Worm (Caenorhabditis elegans) whole organism, late embryonic: ENCODE data around the gene cap-2.

ENCODE experiments used
- ahr-1 ChIP-seq: sonication (generic microtip); optimal IDR thresholded peaks from 2 replicates; lab custom pipeline; 2016; ENCODE audit warnings: missing genetic modification characterization, missing compliant biosample characterization
- ceh-14 ChIP-seq: sonication (generic microtip); optimal IDR thresholded peaks from 2 replicates; lab custom pipeline; 2016; ENCODE audit warnings: missing genotype, missing genetic modification characterization, missing compliant biosample characterization
- ceh-18 ChIP-seq: sonication (generic microtip); optimal IDR thresholded peaks from 2 replicates; lab custom pipeline; 2016; ENCODE audit warnings: missing genetic modification characterization, missing compliant biosample characterization
- ceh-6 ChIP-seq: fragments of 200-800 bp; sonication (Bioruptor generic); optimal IDR thresholded peaks from 2 replicates; lab custom pipeline; 2018; ENCODE audit warnings: mild to moderate bottlenecking, missing genetic modification characterization, missing compliant biosample characterization
- nhr-11 ChIP-seq: fragments of 150-350 bp; optimal IDR thresholded peaks from 2 replicates; lab custom pipeline; 2014; ENCODE audit warnings: missing biosample characterization, missing genetic modification characterization
- pha-4 ChIP-seq: fragments of 150-350 bp; optimal IDR thresholded peaks from 2 replicates; lab custom pipeline; 2018; ENCODE audit warnings: missing biosample characterization, missing genetic modification reagents, missing genetic modification characterization
- ref-2 ChIP-seq: sonication (generic microtip); optimal IDR thresholded peaks from 2 replicates; lab custom pipeline; 2016; ENCODE audit warnings: missing genetic modification characterization, missing compliant biosample characterization
- unc-3 ChIP-seq, 2 experiments: fragments of 200-800 bp in 1 of 2; sonication (Bioruptor generic) in 1 of 2; sonication (generic microtip) in 1 of 2; conservative IDR thresholded peaks in 1 of 2; optimal IDR thresholded peaks in 1 of 2; 2 replicates each; pipeline versions ENCODE4 v1.3.6 to Lab custom; 2016 to 2022; ENCODE audit warnings: missing compliant biosample characterization in 2 of 2, missing genetic modification characterization in 2 of 2, missing genetic modification reagents in 1 of 2
- unc-55 ChIP-seq: sonication (generic microtip); optimal IDR thresholded peaks from 2 replicates; lab custom pipeline; 2017; ENCODE audit warnings: missing biosample characterization, missing genetic modification reagents, missing genetic modification characterization

DNA sequence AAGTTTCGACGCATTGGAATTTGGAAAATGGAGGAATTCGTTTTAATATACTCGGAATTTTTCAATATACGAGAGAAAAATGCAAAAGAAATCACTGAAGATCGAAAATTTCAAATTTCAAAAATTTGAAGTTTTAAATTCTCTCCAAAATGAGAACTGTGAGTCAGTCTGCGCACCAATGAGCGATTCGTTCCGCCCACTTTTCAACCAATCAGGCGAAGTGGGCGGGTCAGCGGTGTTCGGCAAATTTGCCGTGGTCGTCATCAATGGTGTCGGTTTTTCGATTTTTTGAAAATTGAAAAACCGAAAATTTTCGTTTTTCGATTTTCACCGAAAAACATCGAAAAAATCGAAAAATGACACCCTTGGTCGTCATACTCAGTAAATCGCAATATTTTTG lies 30.4 kb upstream of the cap-2 start:
- no peak for TF ChIP-seq ceh-6 (GFP tag; lab: Kevin White, UChicago)
- no peak for TF ChIP-seq pha-4
- TF ChIP-seq ref-2 (tag; lab: Kevin White, UChicago), result no peak
- no peak for TF ChIP-seq unc-3 (GFP tag; conservative IDR thresholded peaks at IDR 0.05; lab: Robert Waterston, UW)
- no peak for TF ChIP-seq unc-3 (tag; optimal IDR thresholded peaks at IDR 0.05; lab: Kevin White, UChicago)
- TF ChIP-seq unc-55 (GFP tag; lab: Kevin White, UChicago), result no peak
- no peak for TF ChIP-seq ceh-18
- TF ChIP-seq ahr-1, result no peak
- no peak for TF ChIP-seq nhr-11 (tag; lab: Kevin White, UChicago)
- no peak for TF ChIP-seq ceh-14
